Worm (Caenorhabditis elegans) whole organism, early embryonic: ENCODE results near the gene cdc-48.1.

Experiments used
- aly-1 ChIP-seq: sonication (generic microtip); optimal IDR thresholded peaks from 2 replicates; lab custom pipeline; 2016; ENCODE audit warnings: missing genetic modification characterization, missing compliant biosample characterization
- ama-1 ChIP-seq: fragments of 150-350 bp; optimal IDR thresholded peaks from 2 replicates; lab custom pipeline; 2014
- flt-1 ChIP-seq: fragments of 200-800 bp; sonication (Bioruptor generic); IDR thresholded peaks from 2 replicates; pipeline ENCODE4 v1.3.6; 2022; ENCODE audit warnings: missing genetic modification characterization, missing compliant biosample characterization
- hmbx-1 ChIP-seq: sonication (generic microtip); optimal IDR thresholded peaks from 2 replicates; lab custom pipeline; 2016; ENCODE audit warnings: mild to moderate bottlenecking, missing genetic modification characterization, missing compliant biosample characterization
- scrt-1 ChIP-seq: fragments of 200-800 bp; sonication (Bioruptor generic); IDR thresholded peaks from 2 replicates; pipeline ENCODE4 v1.3.6; 2022; ENCODE audit warnings: missing genetic modification characterization, missing compliant biosample characterization

DNA sequence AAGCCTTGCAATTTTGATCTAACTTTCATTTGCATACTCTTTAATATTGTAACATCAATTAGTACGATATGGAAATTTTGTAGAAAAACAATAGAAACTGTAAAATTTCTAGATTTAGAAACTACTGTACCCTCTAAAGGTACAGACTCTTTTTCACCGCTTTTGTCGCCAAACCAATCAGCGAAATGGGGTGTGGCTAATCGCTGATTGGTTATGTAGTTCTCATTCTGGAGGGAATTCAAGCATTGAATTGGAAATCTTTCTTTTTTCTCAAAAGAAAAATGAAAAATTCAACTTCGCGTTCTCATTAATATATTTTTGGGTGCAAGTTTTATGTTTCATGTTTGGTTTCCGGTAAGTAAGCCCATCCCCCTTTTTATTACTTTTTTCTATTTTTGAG lies 40.4 kb upstream of the cdc-48.1 start:
- TF ChIP-seq ama-1 (lab: Kevin White, UChicago) (no peak), hmbx-1 (tag; lab: Kevin White, UChicago) (no peak), aly-1 (no peak), flt-1 (GFP tag; lab: Robert Waterston, UW) (no peak), scrt-1 (GFP tag; lab: Robert Waterston, UW) (no peak)
